Fruit fly (Drosophila melanogaster): Measurements from ENCODE around the gene Drsl3.

dm6 chr3L:3308676-3309613 is 5.9 kb upstream of the Drsl3 start:
- TF ChIP-seq Dll (optimal IDR thresholded peaks at IDR 0.05) (no peak), psq (optimal IDR thresholded peaks at IDR 0.05) (no peak), pan (optimal IDR thresholded peaks at IDR 0.05) (no peak), CG8478 (optimal IDR thresholded peaks at IDR 0.05) (no peak), EcR (GFP tag; optimal IDR thresholded peaks at IDR 0.05) (no peak)
